Fruit fly (Drosophila melanogaster) S2 (cell line): ENCODE data around the gene Srp54.

Source experiments
- CG8478 ChIP-seq: fragments of >200 bp; optimal IDR thresholded peaks from 2 replicates; lab custom pipeline; 2018
- CTCF ChIP-seq, 2 experiments: fragments of >200 bp; optimal IDR thresholded peaks; 2 replicates each; lab custom pipeline; 2018

DNA sequence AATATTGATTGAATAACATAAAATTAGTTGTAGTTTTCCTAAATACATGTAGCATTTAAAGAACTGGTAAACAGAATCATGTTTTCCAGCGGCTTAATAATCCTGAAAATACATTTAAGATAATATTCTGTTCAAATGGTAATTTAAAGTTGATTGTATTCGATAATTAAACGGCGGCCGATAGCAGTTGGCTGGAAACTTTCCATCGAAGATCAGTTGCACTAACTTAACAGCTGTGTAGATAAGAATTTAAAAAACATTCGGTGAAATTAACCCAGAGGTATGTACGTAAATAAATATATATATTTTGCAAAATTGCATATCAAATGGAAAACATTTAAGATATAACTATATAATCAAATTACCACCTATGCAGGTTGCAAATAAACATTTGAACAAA, 7.2 kb downstream of the Srp54 start, which contains the start of gene CG4594:
- TF ChIP-seq CG8478 (lab: Kevin White, UChicago) (no peak), CTCF (optimal IDR thresholded peaks at IDR 0.05; lab: Kevin White, UChicago) (no peak)
